Worm (Caenorhabditis elegans): ENCODE data around the gene ostf-4.

ostf-4 gene

ce11 chrIII:10355382-10355781 is 37.0 kb upstream of the ostf-4 start, which contains the start of gene spp-1:
spp-1 (minus strand) TSS chrIII:10355668.
- no peak for TF ChIP-seq tbx-37 (GFP tag; conservative IDR thresholded peaks at IDR 0.05)
- no peak for TF ChIP-seq flt-1 (GFP tag; IDR thresholded peaks at IDR 0.05)
- TF ChIP-seq ceh-36 (tag; optimal IDR thresholded peaks at IDR 0.05): no peak
- TF ChIP-seq tbx-11 (GFP tag; IDR thresholded peaks at IDR 0.05): no peak
- no peak for TF ChIP-seq pes-1 (GFP tag; IDR thresholded peaks at IDR 0.05)
- TF ChIP-seq B0310.2 (tag; optimal IDR thresholded peaks at IDR 0.05): no peak
- TF ChIP-seq ceh-13 (GFP tag; optimal IDR thresholded peaks at IDR 0.05): no peak
- TF ChIP-seq F13C5.2 (tag; optimal IDR thresholded peaks at IDR 0.05): no peak
- no peak for TF ChIP-seq hmbx-1 (tag; optimal IDR thresholded peaks at IDR 0.05)
- TF ChIP-seq ama-1 (optimal IDR thresholded peaks at IDR 0.05): no peak
- no peak for TF ChIP-seq ets-7 (tag; optimal IDR thresholded peaks at IDR 0.05)
- TF ChIP-seq aly-1 (tag; optimal IDR thresholded peaks at IDR 0.05): no peak
- TF ChIP-seq sea-1 (GFP tag; conservative IDR thresholded peaks at IDR 0.05): no peak
- no peak for TF ChIP-seq tra-4 (tag; optimal IDR thresholded peaks at IDR 0.05)
- TF ChIP-seq scrt-1 (GFP tag; IDR thresholded peaks at IDR 0.05): no peak
- TF ChIP-seq hmg-4 (GFP tag; optimal IDR thresholded peaks at IDR 0.05): no peak
- TF ChIP-seq hnd-1 (tag; optimal IDR thresholded peaks at IDR 0.05): no peak

ce11 chrIII:10354591-10354990 is 36.2 kb upstream of the ostf-4 start:
- TF ChIP-seq scrt-1 (GFP tag; IDR thresholded peaks at IDR 0.05) (no peak), tbx-11 (GFP tag; IDR thresholded peaks at IDR 0.05) (no peak), pes-1 (GFP tag; IDR thresholded peaks at IDR 0.05) (no peak), flt-1 (GFP tag; IDR thresholded peaks at IDR 0.05) (no peak), F13C5.2 (tag; optimal IDR thresholded peaks at IDR 0.05) (no peak), B0310.2 (tag; optimal IDR thresholded peaks at IDR 0.05) (no peak), hmg-4 (GFP tag; optimal IDR thresholded peaks at IDR 0.05) (no peak), sea-1 (GFP tag; conservative IDR thresholded peaks at IDR 0.05) (no peak), ceh-36 (tag; optimal IDR thresholded peaks at IDR 0.05) (no peak), tra-4 (tag; optimal IDR thresholded peaks at IDR 0.05) (no peak), hnd-1 (tag; optimal IDR thresholded peaks at IDR 0.05) (no peak), ets-7 (tag; optimal IDR thresholded peaks at IDR 0.05) (no peak), aly-1 (tag; optimal IDR thresholded peaks at IDR 0.05) (no peak), ceh-13 (GFP tag; optimal IDR thresholded peaks at IDR 0.05) (no peak), tbx-37 (GFP tag; conservative IDR thresholded peaks at IDR 0.05) (no peak), ama-1 (optimal IDR thresholded peaks at IDR 0.05) (no peak), hmbx-1 (tag; optimal IDR thresholded peaks at IDR 0.05) (no peak)

ce11 chrIII:10353423-10353822 is 35.1 kb upstream of the ostf-4 start:
- TF ChIP-seq pes-1 (GFP tag; IDR thresholded peaks at IDR 0.05) (no peak), ceh-36 (tag; optimal IDR thresholded peaks at IDR 0.05) (no peak), scrt-1 (GFP tag; IDR thresholded peaks at IDR 0.05) (no peak), aly-1 (tag; optimal IDR thresholded peaks at IDR 0.05) (no peak), ama-1 (optimal IDR thresholded peaks at IDR 0.05) (no peak)

ce11 chrIII:10351595-10352207 is 33.3 kb upstream of the ostf-4 start, which contains the start of gene T07C4.3:
T07C4.3 (plus strand) TSS chrIII:10352157.
- TF ChIP-seq sea-1 (GFP tag; conservative IDR thresholded peaks at IDR 0.05) (no peak), hmbx-1 (tag; optimal IDR thresholded peaks at IDR 0.05) (no peak), aly-1 (tag; optimal IDR thresholded peaks at IDR 0.05) (no peak), ama-1 (optimal IDR thresholded peaks at IDR 0.05) (no peak)

- TF ChIP-seq scrt-1 (GFP tag; IDR thresholded peaks at IDR 0.05): no peak
Observed at ce11 chrIII:10347049-10347448, 28.7 kb upstream of the ostf-4 start, which contains the start of gene tbx-8. tbx-8 (plus strand) TSS chrIII:10347349.

- TF ChIP-seq tra-4 (tag; optimal IDR thresholded peaks at IDR 0.05) (no peak), F13C5.2 (tag; optimal IDR thresholded peaks at IDR 0.05) (no peak), ets-7 (tag; optimal IDR thresholded peaks at IDR 0.05) (no peak), hnd-1 (tag; optimal IDR thresholded peaks at IDR 0.05) (no peak), ceh-36 (tag; optimal IDR thresholded peaks at IDR 0.05) (no peak), ceh-13 (GFP tag; optimal IDR thresholded peaks at IDR 0.05) (no peak)
Observed at ce11 chrIII:10344762-10345161, 26.4 kb upstream of the ostf-4 start.

ce11 chrIII:10341758-10342157 is 23.4 kb upstream of the ostf-4 start, which contains the start of gene tbx-9:
tbx-9 (minus strand) TSS chrIII:10341858.
- no peak for TF ChIP-seq flt-1 (GFP tag; IDR thresholded peaks at IDR 0.05)
- no peak for TF ChIP-seq hmg-4 (GFP tag; optimal IDR thresholded peaks at IDR 0.05)
- TF ChIP-seq hnd-1 (tag; optimal IDR thresholded peaks at IDR 0.05): no peak
- no peak for TF ChIP-seq tra-4 (tag; optimal IDR thresholded peaks at IDR 0.05)
- no peak for TF ChIP-seq F13C5.2 (tag; optimal IDR thresholded peaks at IDR 0.05)
- no peak for TF ChIP-seq hmbx-1 (tag; optimal IDR thresholded peaks at IDR 0.05)
- TF ChIP-seq ets-7 (tag; optimal IDR thresholded peaks at IDR 0.05): no peak
- no peak for TF ChIP-seq aly-1 (tag; optimal IDR thresholded peaks at IDR 0.05)
- TF ChIP-seq tbx-37 (GFP tag; conservative IDR thresholded peaks at IDR 0.05): no peak
- TF ChIP-seq ama-1 (optimal IDR thresholded peaks at IDR 0.05): no peak
- TF ChIP-seq pes-1 (GFP tag; IDR thresholded peaks at IDR 0.05): no peak

ce11 chrIII:10339949-10340348 is 21.6 kb upstream of the ostf-4 start:
- TF ChIP-seq flt-1 (GFP tag; IDR thresholded peaks at IDR 0.05) (no peak), ceh-36 (tag; optimal IDR thresholded peaks at IDR 0.05) (no peak), sea-1 (GFP tag; conservative IDR thresholded peaks at IDR 0.05) (no peak), B0310.2 (tag; optimal IDR thresholded peaks at IDR 0.05) (no peak), F13C5.2 (tag; optimal IDR thresholded peaks at IDR 0.05) (no peak), pes-1 (GFP tag; IDR thresholded peaks at IDR 0.05) (no peak), aly-1 (tag; optimal IDR thresholded peaks at IDR 0.05) (no peak), tbx-37 (GFP tag; conservative IDR thresholded peaks at IDR 0.05) (no peak), tra-4 (tag; optimal IDR thresholded peaks at IDR 0.05) (no peak), tbx-11 (GFP tag; IDR thresholded peaks at IDR 0.05) (no peak), ets-7 (tag; optimal IDR thresholded peaks at IDR 0.05) (no peak), hmbx-1 (tag; optimal IDR thresholded peaks at IDR 0.05) (no peak), hnd-1 (tag; optimal IDR thresholded peaks at IDR 0.05) (no peak), ceh-13 (GFP tag; optimal IDR thresholded peaks at IDR 0.05) (no peak), hmg-4 (GFP tag; optimal IDR thresholded peaks at IDR 0.05) (no peak), scrt-1 (GFP tag; IDR thresholded peaks at IDR 0.05) (no peak)
